Worm (Caenorhabditis elegans) whole organism, early embryonic: ENCODE measurements around the gene swt-2.

Experiments used
- B0310.2 ChIP-seq: sonication (generic microtip); optimal IDR thresholded peaks from 2 replicates; lab custom pipeline; 2016; ENCODE audit warnings: mild to moderate bottlenecking, missing genetic modification characterization, missing compliant biosample characterization
- F13C5.2 ChIP-seq: sonication (generic microtip); optimal IDR thresholded peaks from 2 replicates; lab custom pipeline; 2017; ENCODE audit warnings: mild to moderate bottlenecking, missing genetic modification characterization, inconsistent platforms, missing compliant biosample characterization
- aly-1 ChIP-seq: sonication (generic microtip); optimal IDR thresholded peaks from 2 replicates; lab custom pipeline; 2016; ENCODE audit warnings: missing genetic modification characterization, missing compliant biosample characterization
- ama-1 ChIP-seq: fragments of 150-350 bp; optimal IDR thresholded peaks from 2 replicates; lab custom pipeline; 2014
- ceh-13 ChIP-seq: fragments of 200-800 bp; sonication (Bioruptor generic); optimal IDR thresholded peaks from 2 replicates; lab custom pipeline; 2018; ENCODE audit warnings: mild to moderate bottlenecking, missing genetic modification characterization, missing compliant biosample characterization
- ceh-36 ChIP-seq: sonication (generic microtip); optimal IDR thresholded peaks from 2 replicates; lab custom pipeline; 2016; ENCODE audit warnings: missing genetic modification characterization, inconsistent platforms, missing compliant biosample characterization
- ets-7 ChIP-seq: sonication (generic microtip); optimal IDR thresholded peaks from 2 replicates; lab custom pipeline; 2016; ENCODE audit warnings: missing genotype, missing genetic modification characterization, missing compliant biosample characterization
- flt-1 ChIP-seq: fragments of 200-800 bp; sonication (Bioruptor generic); IDR thresholded peaks from 2 replicates; pipeline ENCODE4 v1.3.6; 2022; ENCODE audit warnings: missing genetic modification characterization, missing compliant biosample characterization
- hmbx-1 ChIP-seq: sonication (generic microtip); optimal IDR thresholded peaks from 2 replicates; lab custom pipeline; 2016; ENCODE audit warnings: mild to moderate bottlenecking, missing genetic modification characterization, missing compliant biosample characterization
- hmg-4 ChIP-seq: fragments of 200-800 bp; sonication (Bioruptor generic); optimal IDR thresholded peaks from 2 replicates; lab custom pipeline; 2018; ENCODE audit warnings: mild to moderate bottlenecking, missing genetic modification characterization, missing compliant biosample characterization
- hnd-1 ChIP-seq: sonication (generic microtip); optimal IDR thresholded peaks from 2 replicates; lab custom pipeline; 2016; ENCODE audit warnings: missing genetic modification characterization, missing compliant biosample characterization
- pes-1 ChIP-seq: fragments of 200-800 bp; sonication (Bioruptor generic); IDR thresholded peaks from 2 replicates; pipeline ENCODE4 v1.3.6; 2022; ENCODE audit warnings: missing genetic modification reagents, missing genetic modification characterization, missing compliant biosample characterization
- scrt-1 ChIP-seq: fragments of 200-800 bp; sonication (Bioruptor generic); IDR thresholded peaks from 2 replicates; pipeline ENCODE4 v1.3.6; 2022; ENCODE audit warnings: missing genetic modification characterization, missing compliant biosample characterization
- sea-1 ChIP-seq: fragments of 200-800 bp; sonication (Bioruptor generic); conservative IDR thresholded peaks from 2 replicates; pipeline ENCODE4 v1.3.6; 2022; ENCODE audit warnings: missing genetic modification characterization, missing compliant biosample characterization
- tbx-11 ChIP-seq: fragments of 200-800 bp; sonication (Bioruptor generic); IDR thresholded peaks from 2 replicates; pipeline ENCODE4 v1.3.6; 2022; ENCODE audit warnings: missing genetic modification characterization, missing compliant biosample characterization
- tbx-37 ChIP-seq: fragments of 200-800 bp; sonication (Bioruptor generic); conservative IDR thresholded peaks from 2 replicates; pipeline ENCODE4 v1.3.6; 2022; ENCODE audit warnings: missing genetic modification reagents, missing genetic modification characterization, missing compliant biosample characterization
- tra-4 ChIP-seq: sonication (generic microtip); optimal IDR thresholded peaks from 2 replicates; lab custom pipeline; 2017; ENCODE audit warnings: missing genetic modification characterization, missing compliant biosample characterization

The swt-2 gene

ce11 chrV:7548499-7548898, 18.6 kb downstream of the swt-2 start:
- peak; percentile 70 for TF ChIP-seq tbx-11 (GFP tag; lab: Robert Waterston, UW)
- peak; percentile 76 for TF ChIP-seq pes-1 (GFP tag; lab: Robert Waterston, UW)
- TF ChIP-seq flt-1 (GFP tag; lab: Robert Waterston, UW), result peak; percentile 56; the same call in 1 of the 2 replicates
- TF ChIP-seq scrt-1 (GFP tag; lab: Robert Waterston, UW), result peak; percentile 70; the same call in 1 of the 2 replicates

ce11 chrV:7551821-7552220, 21.9 kb downstream of the swt-2 start, which contains the start of gene F19F10.3:
Gene F19F10.3, plus strand, starts transcription at chrV:7552121.
- TF ChIP-seq B0310.2, result no peak
- TF ChIP-seq tra-4, result no peak
- no peak for TF ChIP-seq aly-1 (tag; lab: Kevin White, UChicago)
- no peak for TF ChIP-seq F13C5.2 (tag; lab: Kevin White, UChicago)
- TF ChIP-seq hmg-4 (GFP tag; lab: Kevin White, UChicago), result no peak
- no peak for TF ChIP-seq ama-1 (lab: Kevin White, UChicago)
- TF ChIP-seq ets-7 (tag; lab: Kevin White, UChicago), result no peak
- no peak for TF ChIP-seq tbx-37
- TF ChIP-seq hnd-1, result no peak
- TF ChIP-seq ceh-13 (GFP tag; lab: Kevin White, UChicago), result no peak
- no peak for TF ChIP-seq tbx-11 (GFP tag; lab: Robert Waterston, UW)

ce11 chrV:7553873-7554362, 24.0 kb downstream of the swt-2 start, which contains the start of gene ttr-10:
Gene ttr-10, minus strand, starts transcription at chrV:7553923.
- no peak for TF ChIP-seq flt-1 (GFP tag; lab: Robert Waterston, UW)
- no peak for TF ChIP-seq tbx-37
- no peak for TF ChIP-seq B0310.2
- no peak for TF ChIP-seq tra-4
- no peak for TF ChIP-seq ets-7 (tag; lab: Kevin White, UChicago)
- TF ChIP-seq scrt-1 (GFP tag; lab: Robert Waterston, UW), result no peak
- no peak for TF ChIP-seq ceh-13 (GFP tag; lab: Kevin White, UChicago)
- TF ChIP-seq pes-1 (GFP tag; lab: Robert Waterston, UW), result no peak
- no peak for TF ChIP-seq ama-1 (lab: Kevin White, UChicago)
- no peak for TF ChIP-seq F13C5.2 (tag; lab: Kevin White, UChicago)
- TF ChIP-seq aly-1 (tag; lab: Kevin White, UChicago), result no peak
- TF ChIP-seq ceh-36 (tag; lab: Kevin White, UChicago), result no peak

DNA sequence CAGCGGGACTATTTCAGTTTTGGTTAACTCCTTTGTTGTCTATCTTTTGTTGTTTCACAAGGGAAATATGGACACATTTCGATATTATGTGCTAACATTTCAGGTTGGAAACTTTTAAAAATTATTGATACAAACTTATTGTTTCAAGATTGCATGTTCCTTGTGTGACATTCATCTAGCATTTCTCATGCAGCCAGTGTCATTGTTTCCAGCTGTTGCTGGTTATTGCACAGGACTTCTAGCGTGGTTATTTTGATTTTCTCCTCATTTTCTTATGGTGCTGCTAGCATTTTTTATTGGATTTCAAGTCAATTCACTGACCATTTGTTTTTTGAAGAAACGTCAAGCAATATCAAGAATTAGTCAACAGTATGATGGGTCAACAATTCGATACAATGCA, 25.9 kb downstream of the swt-2 start:
- TF ChIP-seq tbx-37, result no peak
- TF ChIP-seq tra-4, result no peak
- TF ChIP-seq pes-1 (GFP tag; lab: Robert Waterston, UW), result no peak
- TF ChIP-seq aly-1 (tag; lab: Kevin White, UChicago), result no peak
- no peak for TF ChIP-seq scrt-1 (GFP tag; lab: Robert Waterston, UW)

DNA sequence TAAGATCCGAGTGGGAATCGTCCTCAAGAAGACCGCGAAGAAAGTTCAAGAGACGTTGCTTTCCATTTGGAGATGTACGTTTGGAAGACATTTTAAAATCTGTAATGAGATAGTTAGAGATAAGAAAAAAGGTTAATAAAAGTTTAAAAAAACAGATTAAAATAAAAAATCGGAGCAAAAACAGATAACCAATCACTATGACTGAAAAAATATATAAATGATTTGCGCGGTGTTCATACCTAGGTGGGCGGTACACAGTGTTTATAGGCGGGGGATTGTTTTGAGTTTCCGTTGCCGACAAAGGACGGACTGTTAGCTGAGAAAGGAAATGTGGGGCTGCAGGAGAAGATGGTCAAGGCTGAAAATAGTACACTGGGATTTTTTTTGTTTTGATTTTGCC, 28.8 kb downstream of the swt-2 start, which contains the start of gene ets-7:
TSS of gene ets-7 (minus strand) at position 101 of the 400 bp plus-strand sequence.
- TF ChIP-seq hmbx-1 (tag; lab: Kevin White, UChicago) (no peak), pes-1 (GFP tag; lab: Robert Waterston, UW) (no peak), hnd-1 (no peak), hmg-4 (GFP tag; lab: Kevin White, UChicago) (no peak), ama-1 (lab: Kevin White, UChicago) (no peak), B0310.2 (no peak), sea-1 (GFP tag; lab: Robert Waterston, UW) (no peak), ceh-36 (tag; lab: Kevin White, UChicago) (no peak), ets-7 (tag; lab: Kevin White, UChicago) (no peak), tbx-37 (no peak), flt-1 (GFP tag; lab: Robert Waterston, UW) (no peak), aly-1 (tag; lab: Kevin White, UChicago) (no peak), ceh-13 (GFP tag; lab: Kevin White, UChicago) (no peak), F13C5.2 (tag; lab: Kevin White, UChicago) (no peak), tra-4 (no peak), tbx-11 (GFP tag; lab: Robert Waterston, UW) (no peak), scrt-1 (GFP tag; lab: Robert Waterston, UW) (no peak)

DNA sequence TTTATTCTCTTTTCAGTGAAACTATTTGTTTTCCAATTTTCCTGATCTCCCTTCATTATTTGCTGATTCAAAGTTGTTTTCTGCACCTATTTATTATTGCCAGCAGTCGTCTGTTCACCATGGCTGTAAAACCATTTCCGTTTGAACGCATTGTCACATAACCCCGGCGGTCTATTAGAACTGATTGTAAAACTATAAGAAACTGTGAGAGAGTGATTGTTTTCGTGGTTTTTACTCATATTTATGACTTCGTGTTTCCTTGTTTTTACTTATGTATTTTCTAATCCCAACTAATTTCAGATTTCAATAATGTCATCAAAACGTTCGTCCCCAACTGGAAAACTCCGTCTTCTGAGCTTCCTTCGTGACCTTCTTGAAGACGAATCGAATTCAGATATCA, 33.0 kb downstream of the swt-2 start, which contains the start of gene F19F10.1:
TSS of gene F19F10.1 (plus strand) at position 301 of the 400 bp plus-strand sequence.
- TF ChIP-seq hnd-1, result no peak
- TF ChIP-seq hmg-4 (GFP tag; lab: Kevin White, UChicago), result no peak

- TF ChIP-seq tbx-37 (no peak), ceh-36 (tag; lab: Kevin White, UChicago) (no peak), tbx-11 (GFP tag; lab: Robert Waterston, UW) (no peak), sea-1 (GFP tag; lab: Robert Waterston, UW) (no peak), scrt-1 (GFP tag; lab: Robert Waterston, UW) (no peak), tra-4 (no peak), hnd-1 (no peak), aly-1 (tag; lab: Kevin White, UChicago) (no peak), ets-7 (tag; lab: Kevin White, UChicago) (no peak), hmg-4 (GFP tag; lab: Kevin White, UChicago) (no peak), F13C5.2 (tag; lab: Kevin White, UChicago) (no peak), flt-1 (GFP tag; lab: Robert Waterston, UW) (no peak), ceh-13 (GFP tag; lab: Kevin White, UChicago) (no peak), B0310.2 (no peak)
These were observed 40.4 kb downstream of the swt-2 start, which contains the start of gene clec-212 for ce11 chrV:7570290-7570689. Gene clec-212, minus strand, starts transcription at chrV:7570390.

DNA sequence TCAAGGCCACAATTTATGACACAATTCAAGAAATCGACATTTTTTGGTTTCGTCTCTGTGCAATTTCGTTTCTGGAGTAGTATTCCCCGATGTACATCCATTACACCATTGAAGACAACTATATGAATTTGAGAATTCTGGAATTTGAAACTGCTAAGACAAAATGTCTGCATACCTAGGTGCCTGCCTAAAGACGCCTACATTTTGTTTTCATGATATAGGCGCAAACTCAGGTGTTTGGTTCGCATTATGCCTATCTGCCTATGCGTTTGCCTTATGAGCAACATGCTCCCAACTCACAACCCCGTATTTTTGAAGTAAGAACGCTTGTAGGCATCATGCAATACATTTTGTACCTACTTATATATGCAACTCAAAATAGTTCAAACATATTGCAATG, 41.0 kb downstream of the swt-2 start, which contains the start of gene F19F10.14:
TSS of gene F19F10.14 (minus strand) at position 101 of the 400 bp plus-strand sequence.
- TF ChIP-seq scrt-1 (GFP tag; lab: Robert Waterston, UW) (no peak), F13C5.2 (tag; lab: Kevin White, UChicago) (no peak), hmbx-1 (tag; lab: Kevin White, UChicago) (no peak), ets-7 (tag; lab: Kevin White, UChicago) (no peak), ceh-13 (GFP tag; lab: Kevin White, UChicago) (no peak), flt-1 (GFP tag; lab: Robert Waterston, UW) (no peak), tbx-37 (no peak)
